Fruit fly (Drosophila melanogaster) S2 (cell line): ENCODE measurements around the gene CG9915.

ENCODE experiments used
- CG8478 ChIP-seq: fragments of >200 bp; optimal IDR thresholded peaks from 2 replicates; lab custom pipeline; 2018
- CTCF ChIP-seq, 2 experiments: fragments of >200 bp; optimal IDR thresholded peaks; 2 replicates each; lab custom pipeline; 2018

DNA sequence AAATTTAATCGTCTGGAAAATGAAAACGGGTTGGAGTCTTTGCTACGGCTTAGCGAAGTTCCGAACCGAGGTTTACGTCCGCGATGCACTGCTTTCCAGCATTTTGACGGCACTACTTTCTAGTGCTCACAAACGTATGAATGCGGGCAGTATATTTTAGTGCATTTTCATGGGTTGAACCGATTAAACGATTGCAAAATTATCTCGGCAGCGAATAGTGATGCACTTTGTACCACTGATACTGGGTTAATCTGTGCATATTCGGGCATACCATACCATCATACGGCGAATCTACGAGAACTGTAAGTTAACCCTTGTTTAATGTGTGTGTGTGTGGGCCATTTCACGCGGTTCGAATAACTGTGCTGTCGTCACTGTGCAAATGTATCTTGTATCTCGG, 42.1 kb downstream of the CG9915 start, which contains the start of gene Mfe2:
- TF ChIP-seq CG8478: no peak
- TF ChIP-seq CTCF (optimal IDR thresholded peaks at IDR 0.05; lab: Kevin White, UChicago): peak; percentile 71 to 77
